Fruit fly (Drosophila melanogaster) whole organism, pupa: Measurements from ENCODE around the gene Rab39.

Source experiments
- CG10348 ChIP-seq: fragments of 200-800 bp; sonication (Bioruptor generic); IDR thresholded peaks from 2 replicates; pipeline ENCODE4 v1.3.6; 2022; ENCODE audit warnings: missing biosample characterization, missing genetic modification characterization
- CG14655 ChIP-seq: fragments of 200-800 bp; sonication (Bioruptor generic); optimal IDR thresholded peaks from 3 replicates; lab custom pipeline; 2017; ENCODE audit warnings: mild to moderate bottlenecking, missing biosample characterization, missing genetic modification reagents, missing genetic modification characterization
- CG15710 ChIP-seq: fragments of 200-800 bp; sonication (Bioruptor generic); optimal IDR thresholded peaks from 2 replicates; lab custom pipeline; 2018; ENCODE audit warnings: missing biosample characterization, mild to moderate bottlenecking, missing genetic modification characterization, moderate library complexity
- CG17806 ChIP-seq: fragments of 200-800 bp; sonication (Bioruptor generic); optimal IDR thresholded peaks from 2 replicates; lab custom pipeline; 2018; ENCODE audit warnings: missing biosample characterization, mild to moderate bottlenecking, missing genetic modification characterization, moderate library complexity
- CG4496 ChIP-seq: fragments of 200-800 bp; sonication (Bioruptor generic); IDR thresholded peaks from 3 replicates; pipeline ENCODE4 v1.3.6; 2022; ENCODE audit warnings: missing biosample characterization, missing genetic modification characterization
- CG8159 ChIP-seq: fragments of 200-800 bp; sonication (Bioruptor generic); optimal IDR thresholded peaks from 3 replicates; lab custom pipeline; 2018; ENCODE audit warnings: missing biosample characterization, mild to moderate bottlenecking, missing genetic modification characterization, moderate library complexity
- CG9948 ChIP-seq: fragments of 200-800 bp; sonication (Bioruptor generic); optimal IDR thresholded peaks from 2 replicates; lab custom pipeline; 2018; ENCODE audit warnings: missing biosample characterization, mild to moderate bottlenecking, missing genetic modification characterization, moderate library complexity
- EcR ChIP-seq: fragments of 200-800 bp; sonication (Bioruptor generic); optimal IDR thresholded peaks from 3 replicates; lab custom pipeline; 2019; ENCODE audit warnings: missing biosample characterization, missing genetic modification characterization, mild to moderate bottlenecking, moderate library complexity, missing genetic modification reagents
- Pif1A ChIP-seq: fragments of 200-800 bp; sonication (Bioruptor generic); optimal IDR thresholded peaks from 3 replicates; lab custom pipeline; 2016; ENCODE audit warnings: missing biosample characterization, missing genetic modification characterization
- Pif1B ChIP-seq: fragments of 200-800 bp; sonication (Bioruptor generic); optimal IDR thresholded peaks from 3 replicates; lab custom pipeline; 2016; ENCODE audit warnings: missing biosample characterization, missing genetic modification characterization
- Snoo ChIP-seq: fragments of 200-800 bp; sonication (Bioruptor generic); optimal IDR thresholded peaks from 3 replicates; lab custom pipeline; 2017; ENCODE audit warnings: missing biosample characterization, mild to moderate bottlenecking, missing genetic modification characterization, inconsistent platforms
- gl ChIP-seq: fragments of 200-800 bp; sonication (Bioruptor generic); optimal IDR thresholded peaks from 2 replicates; lab custom pipeline; 2018; ENCODE audit warnings: missing biosample characterization, mild to moderate bottlenecking, missing genetic modification characterization
- rn ChIP-seq: fragments of 200-800 bp; sonication (Bioruptor generic); IDR thresholded peaks from 2 replicates; pipeline ENCODE4 v1.3.6; 2022; ENCODE audit warnings: missing biosample characterization, missing genetic modification characterization

- TF ChIP-seq Pif1B (GFP tag; lab: Kevin White, UChicago), result peak; percentile 43
- TF ChIP-seq EcR (GFP tag; lab: Kevin White, UChicago), result no peak
- TF ChIP-seq CG8159 (tag; lab: Kevin White, UChicago), result peak; percentile 67
- no peak for TF ChIP-seq CG14655 (GFP tag; lab: Kevin White, UChicago)
- no peak for TF ChIP-seq gl (tag; lab: Kevin White, UChicago)
- peak; percentile 57 for TF ChIP-seq CG9948 (tag; lab: Kevin White, UChicago)
- TF ChIP-seq CG4496 (GFP tag; lab: Robert Waterston, UW), result peak; percentile 67; the same call in 1 of the 3 replicates
- TF ChIP-seq CG17806 (tag; lab: Kevin White, UChicago), result peak; percentile 33
- TF ChIP-seq CG10348, result peak; percentile 60; the same call in 1 of the 2 replicates
- peak; percentile 76 for TF ChIP-seq CG15710 (tag; lab: Kevin White, UChicago)
- peak; percentile 70 for TF ChIP-seq Snoo (tag; lab: Kevin White, UChicago)
- TF ChIP-seq Pif1A (GFP tag; lab: Kevin White, UChicago), result peak; percentile 70
- peak; percentile 25; the same call in 1 of the 2 replicates for TF ChIP-seq rn (GFP tag; lab: Robert Waterston, UW)
Observed at dm6 chrX:7734131-7734930, at the start of gene Rab39, which contains the start of gene Pdp.
